Worm (Caenorhabditis elegans) whole organism, late embryonic: ENCODE results near the gene Y51B9A.14.

ENCODE experiments used
- ama-1 ChIP-seq: fragments of 150-350 bp; optimal IDR thresholded peaks from 2 replicates; lab custom pipeline; 2014
- ceh-14 ChIP-seq: sonication (generic microtip); optimal IDR thresholded peaks from 2 replicates; lab custom pipeline; 2016; ENCODE audit warnings: missing genotype, missing genetic modification characterization, missing compliant biosample characterization
- ceh-22 ChIP-seq: sonication (generic microtip); optimal IDR thresholded peaks from 2 replicates; lab custom pipeline; 2017; ENCODE audit warnings: missing biosample characterization, missing genetic modification characterization
- ceh-30 ChIP-seq: fragments of 150-350 bp; optimal IDR thresholded peaks from 2 replicates; lab custom pipeline; 2014; ENCODE audit warnings: missing biosample characterization, missing genetic modification characterization
- ceh-9 ChIP-seq: sonication (generic microtip); optimal IDR thresholded peaks from 2 replicates; lab custom pipeline; 2016; ENCODE audit warnings: mild to moderate bottlenecking, missing genetic modification characterization, inconsistent platforms, missing compliant biosample characterization
- nfya-1 ChIP-seq: sonication (generic microtip); optimal IDR thresholded peaks from 2 replicates; lab custom pipeline; 2017; ENCODE audit warnings: missing genetic modification characterization, mild to moderate bottlenecking, missing compliant biosample characterization, antibody characterized with exemption, moderate library complexity
- pha-2 ChIP-seq: sonication (generic microtip); optimal IDR thresholded peaks from 2 replicates; lab custom pipeline; 2017; ENCODE audit warnings: mild to moderate bottlenecking, missing genetic modification characterization, missing compliant biosample characterization
- pha-4 ChIP-seq: fragments of 150-350 bp; optimal IDR thresholded peaks from 2 replicates; lab custom pipeline; 2018; ENCODE audit warnings: missing biosample characterization, missing genetic modification reagents, missing genetic modification characterization
- pros-1 ChIP-seq: fragments of 150-350 bp; optimal IDR thresholded peaks from 2 replicates; lab custom pipeline; 2014; ENCODE audit warnings: missing biosample characterization, missing genetic modification reagents, missing genetic modification characterization
- sox-2 ChIP-seq: fragments of 200-800 bp; sonication (Bioruptor generic); IDR thresholded peaks from 2 replicates; pipeline ENCODE4 v1.3.6; 2022; ENCODE audit warnings: missing genetic modification reagents, missing genetic modification characterization, missing compliant biosample characterization
- tbx-7 ChIP-seq: sonication (generic microtip); optimal IDR thresholded peaks from 2 replicates; lab custom pipeline; 2016; ENCODE audit warnings: missing genotype, missing genetic modification characterization, missing compliant biosample characterization
- unc-55 ChIP-seq: sonication (generic microtip); optimal IDR thresholded peaks from 2 replicates; lab custom pipeline; 2017; ENCODE audit warnings: missing biosample characterization, missing genetic modification reagents, missing genetic modification characterization
- unc-86 ChIP-seq: sonication (generic microtip); optimal IDR thresholded peaks from 2 replicates; lab custom pipeline; 2016; ENCODE audit warnings: missing genetic modification characterization, missing compliant biosample characterization
- zip-5 ChIP-seq: sonication (generic microtip); optimal IDR thresholded peaks from 2 replicates; lab custom pipeline; 2016; ENCODE audit warnings: missing genetic modification characterization, missing compliant biosample characterization

DNA sequence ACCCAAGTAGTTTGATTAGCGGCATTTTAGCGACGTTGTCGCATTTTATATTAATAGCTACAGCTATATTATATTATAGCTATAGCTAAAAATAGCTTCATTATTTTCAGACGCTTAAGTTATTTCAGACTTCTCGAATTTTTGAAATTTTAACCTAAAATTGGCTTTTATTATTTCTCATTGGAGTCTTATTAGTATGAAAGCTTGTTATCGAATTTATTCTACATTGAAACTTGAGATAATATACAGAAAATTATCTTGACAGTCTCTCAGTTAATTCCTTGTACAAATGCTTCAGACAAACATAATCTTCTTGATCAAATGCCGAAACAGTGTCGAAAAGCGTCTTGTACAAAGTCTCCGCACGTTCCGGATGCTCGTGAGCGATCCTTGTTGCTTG is 18.5 kb downstream of the Y51B9A.14 start, which contains the start of gene srh-48:
- TF ChIP-seq sox-2 (GFP tag; lab: Robert Waterston, UW) (no peak), nfya-1 (no peak), unc-55 (GFP tag; lab: Kevin White, UChicago) (no peak), ceh-14 (no peak), ama-1 (lab: Kevin White, UChicago) (no peak), zip-5 (tag; lab: Kevin White, UChicago) (no peak), tbx-7 (tag; lab: Kevin White, UChicago) (no peak), pha-4 (tag; lab: Kevin White, UChicago) (no peak), ceh-30 (tag; lab: Kevin White, UChicago) (no peak), pha-2 (tag; lab: Kevin White, UChicago) (no peak), unc-86 (tag; lab: Kevin White, UChicago) (no peak), ceh-9 (tag; lab: Kevin White, UChicago) (no peak), ceh-22 (tag; lab: Kevin White, UChicago) (no peak), pros-1 (tag; lab: Kevin White, UChicago) (no peak)
